Worm (Caenorhabditis elegans): ENCODE measurements around the gene T23B12.11.

The T23B12.11 gene

DNA sequence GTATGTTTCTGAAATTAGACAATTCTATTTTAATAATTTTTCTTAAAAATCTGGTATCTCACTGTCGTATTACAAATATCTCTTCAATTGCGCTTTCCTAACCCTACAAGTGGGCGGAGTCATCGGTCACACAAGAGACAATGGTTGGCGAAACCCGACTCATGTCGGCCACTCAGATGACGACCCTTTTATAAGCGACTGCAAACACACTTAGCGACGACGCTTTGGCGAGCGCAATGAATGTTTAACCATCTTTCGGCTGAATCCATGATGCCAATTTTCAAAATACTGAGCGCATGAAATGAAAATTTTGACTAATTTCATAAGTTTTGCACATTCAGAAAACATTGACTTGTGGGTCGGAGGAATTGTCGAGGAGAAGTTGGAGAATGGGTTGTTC lies 45.2 kb downstream of the T23B12.11 start (continued):
- TF ChIP-seq tbx-2 (tag; optimal IDR thresholded peaks at IDR 0.05) = peak; percentile 96
- TF ChIP-seq elt-1 (tag; optimal IDR thresholded peaks at IDR 0.05) = no peak
- TF ChIP-seq lsy-12 (tag; optimal IDR thresholded peaks at IDR 0.05) = peak; percentile 95
- peak; percentile 89 for TF ChIP-seq aly-2 (tag; optimal IDR thresholded peaks at IDR 0.05)
- no peak for TF ChIP-seq daf-12 (tag; optimal IDR thresholded peaks at IDR 0.05)
- peak; percentile 98 for TF ChIP-seq nhr-43 (tag; optimal IDR thresholded peaks at IDR 0.05; ENCODE audit: poor library complexity, severe bottlenecking)
- peak; percentile 88 for TF ChIP-seq nhr-77 (tag; optimal IDR thresholded peaks at IDR 0.05)
- TF ChIP-seq ceh-16 (tag; optimal IDR thresholded peaks at IDR 0.05) = peak; percentile 53
- peak; percentile 68 for TF ChIP-seq nhr-25 (tag; optimal IDR thresholded peaks at IDR 0.05)

Data from whole organism, L3 larva.